Worm (Caenorhabditis elegans): Measurements from ENCODE around the gene plpp-1.1.
A peak's percentile ranks its signal among the peaks of the same experiment; 100 is the strongest.

The plpp-1.1 gene

ce11 chrII:3902798-3903197 is 25.0 kb downstream of the plpp-1.1 start, which contains the start of gene F53C3.3:
F53C3.3 (plus strand) TSS chrII:3902856.
- TF ChIP-seq flt-1 (GFP tag; IDR thresholded peaks at IDR 0.05): no peak
- no peak for TF ChIP-seq med-1 (GFP tag; optimal IDR thresholded peaks at IDR 0.05; ENCODE audit: insufficient read depth)
- no peak for TF ChIP-seq ref-1 (GFP tag; conservative IDR thresholded peaks at IDR 0.05)
- no peak for TF ChIP-seq cog-1 (tag; optimal IDR thresholded peaks at IDR 0.05)
- no peak for TF ChIP-seq klf-2 (GFP tag; conservative IDR thresholded peaks at IDR 0.05)
- no peak for TF ChIP-seq tab-1 (GFP tag; IDR thresholded peaks at IDR 0.05)
- no peak for TF ChIP-seq ztf-29 (GFP tag; IDR thresholded peaks at IDR 0.05)
- no peak for TF ChIP-seq ztf-23 (GFP tag; IDR thresholded peaks at IDR 0.05)
- no peak for TF ChIP-seq T22C8.4 (GFP tag; IDR thresholded peaks at IDR 0.05)

ce11 chrII:3901108-3901507 is 26.7 kb downstream of the plpp-1.1 start, which contains the start of gene F53C3.4:
F53C3.4 (plus strand) TSS chrII:3901408.
- TF ChIP-seq ztf-29 (GFP tag; IDR thresholded peaks at IDR 0.05) (no peak), flt-1 (GFP tag; IDR thresholded peaks at IDR 0.05) (no peak), klf-2 (GFP tag; conservative IDR thresholded peaks at IDR 0.05) (no peak), cog-1 (tag; optimal IDR thresholded peaks at IDR 0.05) (no peak), tab-1 (GFP tag; IDR thresholded peaks at IDR 0.05) (no peak), ref-1 (GFP tag; conservative IDR thresholded peaks at IDR 0.05) (no peak), med-1 (GFP tag; optimal IDR thresholded peaks at IDR 0.05; ENCODE audit: insufficient read depth) (no peak)

ce11 chrII:3897758-3898494 is 29.9 kb downstream of the plpp-1.1 start, which contains the start of gene F53C3.6:
F53C3.6 (plus strand) TSS chrII:3898142.
- TF ChIP-seq ztf-29 (GFP tag; IDR thresholded peaks at IDR 0.05): no peak
- peak; percentile 31; the same call in 1 of the 2 replicates for TF ChIP-seq flt-1 (GFP tag; IDR thresholded peaks at IDR 0.05)
- TF ChIP-seq tab-1 (GFP tag; IDR thresholded peaks at IDR 0.05): no peak
- no peak for TF ChIP-seq ztf-23 (GFP tag; IDR thresholded peaks at IDR 0.05)
- TF ChIP-seq T22C8.4 (GFP tag; IDR thresholded peaks at IDR 0.05): no peak
- no peak for TF ChIP-seq med-1 (GFP tag; optimal IDR thresholded peaks at IDR 0.05; ENCODE audit: insufficient read depth)
- no peak for TF ChIP-seq ref-1 (GFP tag; conservative IDR thresholded peaks at IDR 0.05)
- TF ChIP-seq klf-2 (GFP tag; conservative IDR thresholded peaks at IDR 0.05): no peak
- peak; percentile 32 for TF ChIP-seq cog-1 (tag; optimal IDR thresholded peaks at IDR 0.05)

- TF ChIP-seq tab-1 (GFP tag; IDR thresholded peaks at IDR 0.05): no peak
- no peak for TF ChIP-seq T22C8.4 (GFP tag; IDR thresholded peaks at IDR 0.05)
- TF ChIP-seq klf-2 (GFP tag; conservative IDR thresholded peaks at IDR 0.05): no peak
- TF ChIP-seq ztf-23 (GFP tag; IDR thresholded peaks at IDR 0.05): no peak
- TF ChIP-seq cog-1 (tag; optimal IDR thresholded peaks at IDR 0.05): peak; percentile 71
Observed at ce11 chrII:3896920-3897319, 30.9 kb downstream of the plpp-1.1 start.

- TF ChIP-seq flt-1 (GFP tag; IDR thresholded peaks at IDR 0.05) (no peak), ztf-23 (GFP tag; IDR thresholded peaks at IDR 0.05) (no peak), tab-1 (GFP tag; IDR thresholded peaks at IDR 0.05) (no peak), ztf-29 (GFP tag; IDR thresholded peaks at IDR 0.05) (no peak), klf-2 (GFP tag; conservative IDR thresholded peaks at IDR 0.05) (no peak), T22C8.4 (GFP tag; IDR thresholded peaks at IDR 0.05) (no peak), cog-1 (tag; optimal IDR thresholded peaks at IDR 0.05) (no peak), ref-1 (GFP tag; conservative IDR thresholded peaks at IDR 0.05) (no peak), med-1 (GFP tag; optimal IDR thresholded peaks at IDR 0.05; ENCODE audit: insufficient read depth) (no peak)
Observed at ce11 chrII:3894755-3895154, 33.0 kb downstream of the plpp-1.1 start, which contains the start of gene F53C3.7. F53C3.7 (plus strand) TSS chrII:3895055.

DNA sequence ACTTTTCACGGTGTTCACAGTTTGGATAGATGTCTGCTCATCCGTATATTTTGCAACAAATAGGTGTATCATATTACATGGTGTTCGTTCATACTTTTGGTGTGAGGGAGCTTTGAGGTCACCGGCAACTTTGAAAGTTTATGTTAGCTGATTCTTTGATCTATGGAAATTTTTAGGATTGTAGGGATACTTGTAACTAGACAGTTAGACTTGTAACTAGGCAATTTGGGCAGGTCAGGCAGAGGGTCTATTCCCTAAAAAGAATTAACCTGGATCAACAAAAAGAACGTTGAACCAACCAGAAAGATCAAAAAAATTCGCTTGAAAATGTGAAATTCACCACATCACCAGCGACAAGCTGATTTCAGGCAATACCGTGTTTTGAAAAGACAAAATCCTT is 33.9 kb downstream of the plpp-1.1 start:
- TF ChIP-seq ztf-29 (GFP tag; IDR thresholded peaks at IDR 0.05): no peak
- TF ChIP-seq ztf-23 (GFP tag; IDR thresholded peaks at IDR 0.05): no peak
- no peak for TF ChIP-seq cog-1 (tag; optimal IDR thresholded peaks at IDR 0.05)
- no peak for TF ChIP-seq ref-1 (GFP tag; conservative IDR thresholded peaks at IDR 0.05)
- no peak for TF ChIP-seq T22C8.4 (GFP tag; IDR thresholded peaks at IDR 0.05)

ce11 chrII:3891124-3891523 is 36.7 kb downstream of the plpp-1.1 start, which contains the start of gene F53C3.8:
F53C3.8 (plus strand) TSS chrII:3891424.
- TF ChIP-seq med-1 (GFP tag; optimal IDR thresholded peaks at IDR 0.05; ENCODE audit: insufficient read depth): no peak
- no peak for TF ChIP-seq flt-1 (GFP tag; IDR thresholded peaks at IDR 0.05)
- no peak for TF ChIP-seq ztf-23 (GFP tag; IDR thresholded peaks at IDR 0.05)

DNA sequence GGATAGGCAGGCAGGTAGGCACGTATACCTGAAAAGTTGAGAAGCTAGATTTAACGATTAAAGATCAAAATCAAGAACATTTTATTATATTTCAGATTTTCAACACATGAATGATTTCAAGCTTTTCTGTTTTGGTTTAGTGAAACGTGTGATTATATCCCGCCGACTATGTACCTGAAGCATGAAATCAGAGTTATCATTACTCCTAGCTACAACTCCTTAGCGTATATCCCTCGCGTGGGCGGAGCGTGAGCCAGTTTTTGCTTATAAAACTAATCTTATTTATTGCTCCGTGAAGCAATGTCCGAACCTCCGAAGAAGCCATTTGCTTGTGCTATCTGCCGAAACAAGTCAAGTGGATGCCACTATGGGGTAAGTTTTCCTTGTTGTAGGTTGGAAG is 47.8 kb downstream of the plpp-1.1 start, which contains the start of gene nhr-166:
nhr-166 (plus strand) TSS at position 301 of the 400 bp plus-strand sequence.
- TF ChIP-seq ztf-29 (GFP tag; IDR thresholded peaks at IDR 0.05) (no peak), ref-1 (GFP tag; conservative IDR thresholded peaks at IDR 0.05) (no peak), T22C8.4 (GFP tag; IDR thresholded peaks at IDR 0.05) (no peak), klf-2 (GFP tag; conservative IDR thresholded peaks at IDR 0.05) (no peak), cog-1 (tag; optimal IDR thresholded peaks at IDR 0.05) (no peak), ztf-23 (GFP tag; IDR thresholded peaks at IDR 0.05) (no peak), med-1 (GFP tag; optimal IDR thresholded peaks at IDR 0.05; ENCODE audit: insufficient read depth) (no peak), flt-1 (GFP tag; IDR thresholded peaks at IDR 0.05) (no peak), tab-1 (GFP tag; IDR thresholded peaks at IDR 0.05) (no peak)

ce11 chrII:3878330-3878729 is 49.5 kb downstream of the plpp-1.1 start, which contains the start of gene srh-250:
srh-250 (plus strand) TSS chrII:3878630.
- TF ChIP-seq ztf-23 (GFP tag; IDR thresholded peaks at IDR 0.05) (no peak), tab-1 (GFP tag; IDR thresholded peaks at IDR 0.05) (no peak), flt-1 (GFP tag; IDR thresholded peaks at IDR 0.05) (no peak), T22C8.4 (GFP tag; IDR thresholded peaks at IDR 0.05) (no peak), cog-1 (tag; optimal IDR thresholded peaks at IDR 0.05) (no peak), ztf-29 (GFP tag; IDR thresholded peaks at IDR 0.05) (no peak), ref-1 (GFP tag; conservative IDR thresholded peaks at IDR 0.05) (no peak), med-1 (GFP tag; optimal IDR thresholded peaks at IDR 0.05; ENCODE audit: insufficient read depth) (no peak), klf-2 (GFP tag; conservative IDR thresholded peaks at IDR 0.05) (no peak)

- no peak for TF ChIP-seq klf-2 (GFP tag; conservative IDR thresholded peaks at IDR 0.05)
- no peak for TF ChIP-seq med-1 (GFP tag; optimal IDR thresholded peaks at IDR 0.05; ENCODE audit: insufficient read depth)
Observed at ce11 chrII:3877874-3878273, 49.9 kb downstream of the plpp-1.1 start, which contains the start of gene sdz-7. sdz-7 (minus strand) TSS chrII:3877974.
